Worm (Caenorhabditis elegans) whole organism, late embryonic: ENCODE measurements around the gene C52B9.4.

ENCODE experiments used
- ceh-6 ChIP-seq: fragments of 200-800 bp; sonication (Bioruptor generic); optimal IDR thresholded peaks from 2 replicates; lab custom pipeline; 2018; ENCODE audit warnings: mild to moderate bottlenecking, missing genetic modification characterization, missing compliant biosample characterization
- dmd-4 ChIP-seq: sonication (generic microtip); optimal IDR thresholded peaks from 2 replicates; lab custom pipeline; 2016; ENCODE audit warnings: borderline replicate concordance, missing genetic modification characterization, missing compliant biosample characterization
- pax-1 ChIP-seq: fragments of 150-350 bp; optimal IDR thresholded peaks from 2 replicates; lab custom pipeline; 2014; ENCODE audit warnings: missing biosample characterization, missing genetic modification characterization
- unc-55 ChIP-seq: sonication (generic microtip); optimal IDR thresholded peaks from 2 replicates; lab custom pipeline; 2017; ENCODE audit warnings: missing biosample characterization, missing genetic modification reagents, missing genetic modification characterization

The C52B9.4 gene

DNA sequence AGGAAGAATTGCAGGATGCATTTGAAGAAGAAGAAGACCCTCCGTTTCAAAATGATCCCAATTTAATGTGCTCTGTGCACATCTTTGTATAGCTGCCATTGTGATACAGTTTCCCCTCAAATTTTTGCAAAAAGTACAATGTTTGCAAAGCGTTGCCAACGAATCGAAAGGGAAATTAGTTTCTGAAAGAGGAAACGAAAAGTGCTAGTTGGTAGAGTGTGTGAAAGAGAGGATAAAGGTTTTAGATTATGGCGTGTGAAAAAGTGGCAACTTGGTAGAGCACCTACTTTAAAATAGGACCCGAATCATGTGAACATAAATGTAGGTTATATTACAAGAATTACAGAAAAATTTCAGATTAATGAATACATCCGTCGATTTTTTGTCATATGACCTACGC, 51.2 kb downstream of the C52B9.4 start, which contains the start of gene C52B9.8:
TSS of gene C52B9.8 (minus strand) at position 101 of the 400 bp plus-strand sequence.
- TF ChIP-seq unc-55 (GFP tag; lab: Kevin White, UChicago) (no peak), pax-1 (tag; lab: Kevin White, UChicago) (no peak), ceh-6 (GFP tag; lab: Kevin White, UChicago) (no peak), dmd-4 (no peak)
